Worm (Caenorhabditis elegans) whole organism, L4 larva: ENCODE data around the gene C17H11.4.

ENCODE experiments used
- T20F7.1 ChIP-seq: fragments of 200-800 bp; sonication (Bioruptor generic); optimal IDR thresholded peaks from 2 replicates; lab custom pipeline; 2018; ENCODE audit warnings: mild to moderate bottlenecking, missing genetic modification characterization, missing compliant biosample characterization
- T26A8.4 ChIP-seq: fragments of 200-800 bp; sonication (Bioruptor generic); IDR thresholded peaks from 2 replicates; pipeline ENCODE4 v1.3.6; 2022; ENCODE audit warnings: missing genetic modification characterization, missing compliant biosample characterization
- aha-1 ChIP-seq: fragments of 150-350 bp; peaks from one replicate; lab custom pipeline; 2014; ENCODE audit warnings: missing biosample characterization, missing genetic modification characterization
- ama-1 ChIP-seq: fragments of 150-350 bp; optimal IDR thresholded peaks from 2 replicates; lab custom pipeline; 2014; ENCODE audit warnings: inconsistent platforms, mixed read lengths
- arid-1 ChIP-seq: fragments of 200-800 bp; sonication (Bioruptor generic); conservative IDR thresholded peaks from 2 replicates; pipeline ENCODE4 v1.3.6; 2022; ENCODE audit warnings: missing genetic modification reagents, missing genetic modification characterization, missing compliant biosample characterization
- attf-4 ChIP-seq: sonication (generic microtip); optimal IDR thresholded peaks from 3 replicates; lab custom pipeline; 2017; ENCODE audit warnings: missing biosample characterization, missing genetic modification characterization
- ceh-20 ChIP-seq: fragments of 200-800 bp; sonication (Bioruptor generic); IDR thresholded peaks from 2 replicates; pipeline ENCODE4 v1.3.6; 2022; ENCODE audit warnings: missing genetic modification reagents, missing genetic modification characterization, missing compliant biosample characterization
- daf-16 ChIP-seq, 3 experiments: sonication (generic microtip); optimal IDR thresholded peaks; 2 replicates each; lab custom pipeline; 2016 to 2017; ENCODE audit warnings: missing genetic modification characterization in 3 of 3, missing genetic modification reagents in 3 of 3, mild to moderate bottlenecking in 2 of 3, missing compliant biosample characterization in 2 of 3, missing biosample characterization in 1 of 3, moderate library complexity in 1 of 3
- daf-19 ChIP-seq: fragments of 200-800 bp; sonication (Bioruptor generic); conservative IDR thresholded peaks from 2 replicates; pipeline ENCODE4 v1.3.6; 2022; ENCODE audit warnings: missing genetic modification characterization, missing compliant biosample characterization
- daf-8 ChIP-seq: fragments of 200-800 bp; sonication (Bioruptor generic); IDR thresholded peaks from 2 replicates; pipeline ENCODE4 v1.3.6; 2022; ENCODE audit warnings: missing genetic modification characterization, missing compliant biosample characterization
- dmd-8 ChIP-seq: fragments of 200-800 bp; sonication (Bioruptor generic); IDR thresholded peaks from 2 replicates; pipeline ENCODE4 v1.3.6; 2022; ENCODE audit warnings: missing genetic modification characterization, missing compliant biosample characterization
- dmd-9 ChIP-seq: fragments of 200-800 bp; sonication (Bioruptor generic); IDR thresholded peaks from 2 replicates; pipeline ENCODE4 v1.3.6; 2022; ENCODE audit warnings: missing genetic modification reagents, missing genetic modification characterization, missing compliant biosample characterization
- duxl-1 ChIP-seq: sonication (generic microtip); optimal IDR thresholded peaks from 2 replicates; lab custom pipeline; 2016; ENCODE audit warnings: mild to moderate bottlenecking, missing genetic modification characterization, moderate library complexity, missing compliant biosample characterization; ENCODE audit not compliant: poor library complexity
- dve-1 ChIP-seq: sonication (generic microtip); optimal IDR thresholded peaks from 2 replicates; lab custom pipeline; 2017; ENCODE audit warnings: antibody characterized with exemption, mild to moderate bottlenecking, missing genetic modification characterization, missing compliant biosample characterization; ENCODE audit not compliant: insufficient read depth
- hif-1 ChIP-seq, 2 experiments: sonication (generic microtip); optimal IDR thresholded peaks; 2 replicates each; lab custom pipeline; 2016 to 2017; ENCODE audit warnings: missing compliant biosample characterization in 2 of 2, missing genetic modification characterization in 2 of 2, missing genetic modification reagents in 2 of 2, missing genotype in 2 of 2, mild to moderate bottlenecking in 1 of 2
- hlh-11 ChIP-seq: fragments of 200-800 bp; sonication (Bioruptor generic); optimal IDR thresholded peaks from 2 replicates; lab custom pipeline; 2018; ENCODE audit warnings: mild to moderate bottlenecking, missing genetic modification characterization, missing compliant biosample characterization
- hlh-30 ChIP-seq: sonication (generic microtip); optimal IDR thresholded peaks from 2 replicates; lab custom pipeline; 2017; ENCODE audit warnings: antibody characterized with exemption, mild to moderate bottlenecking, missing genetic modification characterization, missing compliant biosample characterization; ENCODE audit not compliant: insufficient read depth
- hmg-1.1 ChIP-seq: fragments of 200-800 bp; sonication (Bioruptor generic); IDR thresholded peaks from 2 replicates; pipeline ENCODE4 v1.3.6; 2022; ENCODE audit warnings: missing genetic modification reagents, missing genetic modification characterization, missing compliant biosample characterization
- lin-1 ChIP-seq: fragments of 200-800 bp; sonication (Bioruptor generic); IDR thresholded peaks from 2 replicates; pipeline ENCODE4 v1.3.6; 2022; ENCODE audit warnings: missing genetic modification reagents, missing genetic modification characterization, missing compliant biosample characterization
- lin-13 ChIP-seq: fragments of 150-350 bp; optimal IDR thresholded peaks from 2 replicates; lab custom pipeline; 2014; ENCODE audit warnings: missing biosample characterization, missing genetic modification reagents, missing genetic modification characterization
- lin-15B ChIP-seq: fragments of 150-350 bp; sonication (generic microtip); optimal IDR thresholded peaks from 3 replicates; lab custom pipeline; 2014; ENCODE audit warnings: missing biosample characterization, missing genetic modification characterization
- madf-9 ChIP-seq: fragments of 200-800 bp; sonication (Bioruptor generic); conservative IDR thresholded peaks from 2 replicates; pipeline ENCODE4 v1.3.6; 2022; ENCODE audit warnings: missing genetic modification reagents, missing genetic modification characterization, missing compliant biosample characterization
- mdl-1 ChIP-seq, 2 experiments: fragments of 150-350 bp in 1 of 2; sonication (generic microtip) in 1 of 2; optimal IDR thresholded peaks; 2 replicates each; lab custom pipeline; 2014 to 2017; ENCODE audit warnings: missing biosample characterization in 2 of 2, missing genetic modification characterization in 2 of 2
- mes-2 ChIP-seq: sonication (generic microtip); optimal IDR thresholded peaks from 2 replicates; lab custom pipeline; 2016; ENCODE audit warnings: missing genotype, mild to moderate bottlenecking, missing genetic modification characterization, missing compliant biosample characterization; ENCODE audit not compliant: poor library complexity, severe bottlenecking
- mxl-3 ChIP-seq: fragments of 200-800 bp; sonication (Bioruptor generic); optimal IDR thresholded peaks from 2 replicates; lab custom pipeline; 2018; ENCODE audit warnings: mild to moderate bottlenecking, missing genetic modification characterization, missing compliant biosample characterization
- nhr-10 ChIP-seq: fragments of 150-350 bp; optimal IDR thresholded peaks from 2 replicates; lab custom pipeline; 2014; ENCODE audit warnings: missing biosample characterization, missing genetic modification characterization
- nhr-111 ChIP-seq: fragments of 200-800 bp; sonication (Bioruptor generic); optimal IDR thresholded peaks from 2 replicates; lab custom pipeline; 2018; ENCODE audit warnings: mild to moderate bottlenecking, missing genetic modification characterization, missing compliant biosample characterization
- nhr-25 ChIP-seq: sonication (generic microtip); optimal IDR thresholded peaks from 2 replicates; lab custom pipeline; 2017; ENCODE audit warnings: missing genetic modification characterization, mild to moderate bottlenecking, missing compliant biosample characterization, antibody characterized with exemption, moderate library complexity, borderline replicate concordance; ENCODE audit not compliant: insufficient read depth
- nhr-28 ChIP-seq: fragments of 150-350 bp; optimal IDR thresholded peaks from 2 replicates; lab custom pipeline; 2014; ENCODE audit warnings: missing biosample characterization, missing genetic modification characterization
- nhr-42 ChIP-seq: fragments of 200-800 bp; sonication (Bioruptor generic); IDR thresholded peaks from 2 replicates; pipeline ENCODE4 v1.3.6; 2022; ENCODE audit warnings: missing genetic modification characterization, missing compliant biosample characterization
- nhr-48 ChIP-seq: sonication (generic microtip); optimal IDR thresholded peaks from 2 replicates; lab custom pipeline; 2016; ENCODE audit warnings: mild to moderate bottlenecking, missing genetic modification characterization, missing compliant biosample characterization
- pqm-1 ChIP-seq: sonication (generic microtip); optimal IDR thresholded peaks from 2 replicates; lab custom pipeline; 2017; ENCODE audit warnings: missing biosample characterization, missing genetic modification characterization
- rbr-2 ChIP-seq: sonication (generic microtip); optimal IDR thresholded peaks from 2 replicates; lab custom pipeline; 2016; ENCODE audit warnings: missing genotype, missing genetic modification characterization, missing compliant biosample characterization
- sdz-12 ChIP-seq: fragments of 200-800 bp; sonication (Bioruptor generic); optimal IDR thresholded peaks from 2 replicates; lab custom pipeline; 2018; ENCODE audit warnings: mild to moderate bottlenecking, missing genetic modification characterization, missing compliant biosample characterization
- snpc-1.2 ChIP-seq: fragments of 200-800 bp; sonication (Bioruptor generic); IDR thresholded peaks from 2 replicates; pipeline ENCODE4 v1.3.6; 2022; ENCODE audit warnings: missing genetic modification reagents, missing genetic modification characterization, missing compliant biosample characterization
- spr-1 ChIP-seq: sonication (generic microtip); optimal IDR thresholded peaks from 2 replicates; lab custom pipeline; 2016; ENCODE audit warnings: mild to moderate bottlenecking, missing genetic modification characterization, missing compliant biosample characterization
- spr-3 ChIP-seq: fragments of 200-800 bp; sonication (Bioruptor generic); optimal IDR thresholded peaks from 2 replicates; lab custom pipeline; 2018; ENCODE audit warnings: mild to moderate bottlenecking, missing genetic modification characterization, missing compliant biosample characterization
- tra-1 ChIP-seq: fragments of 200-800 bp; sonication (Bioruptor generic); IDR thresholded peaks from 2 replicates; pipeline ENCODE4 v1.3.6; 2022; ENCODE audit warnings: missing genetic modification reagents, missing genetic modification characterization, missing compliant biosample characterization
- unc-130 ChIP-seq: sonication (generic microtip); optimal IDR thresholded peaks from 2 replicates; lab custom pipeline; 2016; ENCODE audit warnings: missing genetic modification reagents, missing genetic modification characterization, missing compliant biosample characterization
- unc-62 ChIP-seq, 3 experiments: fragments of 150-350 bp in 1 of 3; sonication (generic microtip); optimal IDR thresholded peaks in 2 of 3; peaks in 1 of 3; 1 replicate in 1 of 3; 2 replicates in 2 of 3; lab custom pipeline; 2014 to 2017; ENCODE audit warnings: missing biosample characterization in 3 of 3, missing genetic modification characterization in 3 of 3, missing genetic modification reagents in 3 of 3, missing genotype in 1 of 3
- zag-1 ChIP-seq: fragments of 150-350 bp; optimal IDR thresholded peaks from 2 replicates; lab custom pipeline; 2014; ENCODE audit warnings: missing biosample characterization, missing genetic modification characterization
- zip-2 ChIP-seq: fragments of 150-350 bp; optimal IDR thresholded peaks from 2 replicates; lab custom pipeline; 2014; ENCODE audit warnings: missing biosample characterization, missing genetic modification characterization
- ztf-11 ChIP-seq: fragments of 150-350 bp; optimal IDR thresholded peaks from 2 replicates; lab custom pipeline; 2014; ENCODE audit warnings: missing biosample characterization, missing genetic modification characterization

The C17H11.4 gene

ce11 chrX:8185037-8185436 is 3.6 kb upstream of the C17H11.4 start, which contains the start of gene C17H11.5:
C17H11.5 (minus strand) TSS chrX:8185137.
- TF ChIP-seq mxl-3 (GFP tag; lab: Kevin White, UChicago) (no peak), nhr-10 (tag; lab: Kevin White, UChicago) (no peak), aha-1 (tag; lab: Kevin White, UChicago) (peak; percentile 76), dve-1 (tag; lab: Kevin White, UChicago) (no peak), lin-1 (GFP tag; lab: Robert Waterston, UW) (no peak), nhr-25 (no peak)

- no peak for TF ChIP-seq dve-1 (tag; lab: Kevin White, UChicago)
- TF ChIP-seq hlh-11 (tag; lab: Kevin White, UChicago), result no peak
- no peak for TF ChIP-seq ceh-20 (GFP tag; lab: Robert Waterston, UW)
- TF ChIP-seq attf-4 (tag; lab: Kevin White, UChicago), result no peak
- TF ChIP-seq arid-1 (GFP tag; lab: Robert Waterston, UW), result no peak
- TF ChIP-seq unc-130 (GFP tag; lab: Kevin White, UChicago), result no peak
- TF ChIP-seq lin-13 (GFP tag; lab: Kevin White, UChicago), result no peak
- TF ChIP-seq dmd-8 (GFP tag; lab: Robert Waterston, UW), result no peak
- TF ChIP-seq snpc-1.2 (GFP tag; lab: Robert Waterston, UW), result no peak
- TF ChIP-seq madf-9 (GFP tag; lab: Robert Waterston, UW), result no peak
- TF ChIP-seq sdz-12 (GFP tag; lab: Kevin White, UChicago), result no peak
- TF ChIP-seq nhr-42 (GFP tag; lab: Robert Waterston, UW), result no peak
- TF ChIP-seq spr-1 (tag; lab: Kevin White, UChicago), result no peak
- TF ChIP-seq nhr-111, result no peak
- TF ChIP-seq zip-2 (tag; lab: Kevin White, UChicago), result no peak
- TF ChIP-seq hif-1 (tag; optimal IDR thresholded peaks at IDR 0.05; lab: Kevin White, UChicago), result no peak
- no peak for TF ChIP-seq dmd-9 (GFP tag; lab: Robert Waterston, UW)
- TF ChIP-seq nhr-48 (tag; lab: Kevin White, UChicago), result no peak
These were observed 7.8 kb downstream of the C17H11.4 start, which contains the start of gene C17H11.1 for ce11 chrX:8173610-8174009. C17H11.1 (plus strand) TSS chrX:8173910.

ce11 chrX:8169534-8169933 is 11.9 kb downstream of the C17H11.4 start, which contains the start of gene C17H11.2:
C17H11.2 (plus strand) TSS chrX:8169930.
- TF ChIP-seq daf-16 (GFP tag; optimal IDR thresholded peaks at IDR 0.05; lab: Kevin White, UChicago), result no peak
- TF ChIP-seq daf-16 (tag; optimal IDR thresholded peaks at IDR 0.05; lab: Kevin White, UChicago), result peak; percentile 63
- no peak for TF ChIP-seq daf-8
- peak in 1 of 2 experiments; percentile 94 for TF ChIP-seq unc-62 (GFP tag; optimal IDR thresholded peaks at IDR 0.05 in 1 of 2; lab: Kevin White, UChicago)
- TF ChIP-seq unc-62 (tag; optimal IDR thresholded peaks at IDR 0.05; lab: Kevin White, UChicago), result no peak
- no peak for TF ChIP-seq ztf-11 (tag; lab: Kevin White, UChicago)
- TF ChIP-seq zag-1 (tag; lab: Kevin White, UChicago), result no peak
- no peak for TF ChIP-seq duxl-1 (tag; lab: Kevin White, UChicago)
- no peak for TF ChIP-seq nhr-25
- no peak for TF ChIP-seq mdl-1 (tag; optimal IDR thresholded peaks at IDR 0.05; lab: Kevin White, UChicago)
- TF ChIP-seq lin-13 (GFP tag; lab: Kevin White, UChicago), result no peak
- peak; percentile 46 for TF ChIP-seq nhr-28
- TF ChIP-seq lin-15B (tag; lab: Kevin White, UChicago), result no peak
- peak; percentile 48 for TF ChIP-seq mes-2
- TF ChIP-seq T20F7.1, result peak; percentile 72
- TF ChIP-seq pqm-1 (tag; lab: Kevin White, UChicago), result peak; percentile 5
- peak; percentile 66 for TF ChIP-seq hlh-30 (tag; lab: Kevin White, UChicago)
- TF ChIP-seq nhr-111, result no peak
- no peak for TF ChIP-seq tra-1
- no peak for TF ChIP-seq daf-19
- TF ChIP-seq T26A8.4, result no peak
- peak; percentile 46 for TF ChIP-seq dve-1 (tag; lab: Kevin White, UChicago)
- TF ChIP-seq spr-3 (GFP tag; lab: Kevin White, UChicago), result no peak
- TF ChIP-seq ama-1 (lab: Kevin White, UChicago), result no peak
- no peak for TF ChIP-seq hmg-1.1 (GFP tag; lab: Robert Waterston, UW)
- no peak for TF ChIP-seq rbr-2
- peak; percentile 8 for TF ChIP-seq hlh-11 (tag; lab: Kevin White, UChicago)
